Fruit fly (Drosophila melanogaster): ENCODE measurements around the gene knk.
A peak's percentile ranks its signal among the peaks of the same experiment; 100 is the strongest.

The knk gene

DNA sequence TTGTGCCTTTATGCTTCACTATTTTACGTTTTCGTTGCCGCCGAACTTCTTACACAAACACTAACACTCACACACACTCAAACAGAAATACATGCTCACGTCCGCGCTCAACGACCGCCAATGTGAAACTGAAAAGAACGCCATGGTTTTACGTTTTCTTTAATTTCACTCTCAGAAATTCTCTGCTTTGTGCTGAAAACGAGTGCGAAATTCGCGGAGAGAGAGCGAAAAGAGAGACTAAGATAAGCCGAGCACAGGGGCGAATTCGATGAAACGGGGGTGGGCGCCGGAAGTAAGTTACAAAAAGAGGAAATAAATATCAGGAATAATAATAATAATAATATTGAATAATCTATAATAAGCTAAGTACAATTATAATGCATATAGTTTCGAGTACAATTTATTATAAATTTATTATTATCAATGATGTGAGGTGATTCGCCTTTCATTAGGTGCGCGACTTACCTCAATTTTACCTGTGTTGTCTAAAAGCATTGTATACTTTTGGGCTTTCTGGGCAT is 45.0 kb upstream of the knk start, which contains the start of gene Best1 (continued):
- TF ChIP-seq ranshi (GFP tag; IDR thresholded peaks at IDR 0.05) (peak; percentile 94), tup (GFP tag; optimal IDR thresholded peaks at IDR 0.05) (peak; percentile 71), CG15011 (GFP tag; optimal IDR thresholded peaks at IDR 0.05) (peak; percentile 85), CG4404 (GFP tag; IDR thresholded peaks at IDR 0.05) (peak; percentile 89), fu2 (GFP tag; optimal IDR thresholded peaks at IDR 0.05) (peak; percentile 38), CG8924 (tag; optimal IDR thresholded peaks at IDR 0.05) (peak; percentile 93), gcm2 (GFP tag; optimal IDR thresholded peaks at IDR 0.05) (peak; percentile 35), Xrp1 (GFP tag; IDR thresholded peaks at IDR 0.05) (peak; percentile 97), lbe (GFP tag; optimal IDR thresholded peaks at IDR 0.05) (peak; percentile 87), CG7786 (GFP tag; optimal IDR thresholded peaks at IDR 0.05) (peak; percentile 59), eve (GFP tag; optimal IDR thresholded peaks at IDR 0.05) (peak in 1 of 2 experiments; percentile 26), pan (optimal IDR thresholded peaks at IDR 0.05) (no peak), pan (GFP tag; optimal IDR thresholded peaks at IDR 0.05 in 1 of 2, IDR thresholded peaks at IDR 0.05 in 1 of 2) (peak in 1 of 2 experiments; percentile 92), CG32767 (GFP tag; IDR thresholded peaks at IDR 0.05) (peak; percentile 84), CG9215 (GFP tag; IDR thresholded peaks at IDR 0.05) (peak; percentile 87), cad (GFP tag; optimal IDR thresholded peaks at IDR 0.05) (no peak), slbo (GFP tag; IDR thresholded peaks at IDR 0.05) (peak; percentile 96), br (optimal IDR thresholded peaks at IDR 0.05) (no peak), Hr78 (GFP tag; optimal IDR thresholded peaks at IDR 0.05) (peak in 1 of 2 experiments; percentile 64), zen2 (GFP tag; IDR thresholded peaks at IDR 0.05; ENCODE audit: partially characterized antibody) (no peak; the same call in 2 of the 3 replicates), Atf3 (GFP tag; optimal IDR thresholded peaks at IDR 0.05) (peak; percentile 59), Stat92E (GFP tag; optimal IDR thresholded peaks at IDR 0.05) (peak in 1 of 3 experiments; percentile 85), ci (GFP tag; IDR thresholded peaks at IDR 0.05) (peak; percentile 95), D (optimal IDR thresholded peaks at IDR 0.05) (no peak), D (GFP tag; optimal IDR thresholded peaks at IDR 0.05) (peak; percentile 83), MBD-R2 (GFP tag; IDR thresholded peaks at IDR 0.05) (peak; percentile 85), CG10959 (GFP tag; IDR thresholded peaks at IDR 0.05) (peak; percentile 92), bab2 (GFP tag; optimal IDR thresholded peaks at IDR 0.05) (peak; percentile 82), wdn (GFP tag; IDR thresholded peaks at IDR 0.05) (peak; percentile 86), CG33557 (GFP tag; optimal IDR thresholded peaks at IDR 0.05) (peak; percentile 84), zfh1 (GFP tag; IDR thresholded peaks at IDR 0.05) (peak; percentile 94), CG10979 (tag; optimal IDR thresholded peaks at IDR 0.05) (peak; percentile 92), BEAF-32 (GFP tag; optimal IDR thresholded peaks at IDR 0.05) (no peak), Max (GFP tag; optimal IDR thresholded peaks at IDR 0.05) (peak; percentile 70), Sox102F (GFP tag; optimal IDR thresholded peaks at IDR 0.05) (peak; percentile 93), CG14860 (GFP tag; IDR thresholded peaks at IDR 0.05; ENCODE audit: partially characterized antibody) (peak; percentile 63; the same call in 2 of the 3 replicates), cwo (GFP tag; optimal IDR thresholded peaks at IDR 0.05) (peak; percentile 89), CG8388 (GFP tag; optimal IDR thresholded peaks at IDR 0.05) (peak; percentile 87), ATbp (GFP tag; optimal IDR thresholded peaks at IDR 0.05) (peak; percentile 92), CG6175 (GFP tag; IDR thresholded peaks at IDR 0.05) (peak; percentile 86), CTCF (GFP tag; optimal IDR thresholded peaks at IDR 0.05) (peak; percentile 56), CG10267 (tag; optimal IDR thresholded peaks at IDR 0.05) (peak; percentile 89), scrt (GFP tag; optimal IDR thresholded peaks at IDR 0.05) (peak; percentile 87), stc (GFP tag; IDR thresholded peaks at IDR 0.05) (peak; percentile 90), CHES-1-like (GFP tag; optimal IDR thresholded peaks at IDR 0.05) (peak; percentile 65), CG11093 (GFP tag; IDR thresholded peaks at IDR 0.05) (peak; percentile 88; the same call in 2 of the 3 replicates), CG17385 (GFP tag; optimal IDR thresholded peaks at IDR 0.05) (peak; percentile 85), D19B (GFP tag; optimal IDR thresholded peaks at IDR 0.05) (peak; percentile 80), MESR4 (GFP tag; optimal IDR thresholded peaks at IDR 0.05) (peak; percentile 29), CG11560 (tag; IDR thresholded peaks at IDR 0.05) (peak; percentile 72), CG16813 (GFP tag; IDR thresholded peaks at IDR 0.05; ENCODE audit: partially characterized antibody) (peak; percentile 89)

Measured in whole organism, embryonic.